Worm (Caenorhabditis elegans): ENCODE data around the gene idpc-7.

idpc-7 gene

ce11 chrV:9576991-9577390 is 41.8 kb downstream of the idpc-7 start, which contains the start of gene F25B3.2:
Gene F25B3.2, plus strand, starts transcription at chrV:9577291.
- no peak for TF ChIP-seq ZK337.2 (GFP tag; IDR thresholded peaks at IDR 0.05)
- TF ChIP-seq ztf-11 (tag; optimal IDR thresholded peaks at IDR 0.05), result no peak
- TF ChIP-seq mes-2 (tag; optimal IDR thresholded peaks at IDR 0.05; ENCODE audit: poor library complexity, severe bottlenecking), result no peak
- TF ChIP-seq unc-62 (GFP tag; optimal IDR thresholded peaks at IDR 0.05 in 1 of 2), result no peak
- TF ChIP-seq unc-62 (tag; optimal IDR thresholded peaks at IDR 0.05), result no peak
- no peak for TF ChIP-seq dmd-6 (GFP tag; IDR thresholded peaks at IDR 0.05)
- no peak for TF ChIP-seq hlh-30 (tag; optimal IDR thresholded peaks at IDR 0.05; ENCODE audit: insufficient read depth)
- TF ChIP-seq F10B5.3 (tag; optimal IDR thresholded peaks at IDR 0.05), result no peak
- no peak for TF ChIP-seq lin-29 (GFP tag; IDR thresholded peaks at IDR 0.05)
- TF ChIP-seq lim-7 (GFP tag; IDR thresholded peaks at IDR 0.05), result no peak
- TF ChIP-seq lsy-2 (tag; optimal IDR thresholded peaks at IDR 0.05), result no peak
- TF ChIP-seq zip-2 (tag; optimal IDR thresholded peaks at IDR 0.05), result no peak
- TF ChIP-seq mxl-2 (GFP tag; conservative IDR thresholded peaks at IDR 0.05), result no peak
- no peak for TF ChIP-seq tra-1 (GFP tag; IDR thresholded peaks at IDR 0.05)

DNA sequence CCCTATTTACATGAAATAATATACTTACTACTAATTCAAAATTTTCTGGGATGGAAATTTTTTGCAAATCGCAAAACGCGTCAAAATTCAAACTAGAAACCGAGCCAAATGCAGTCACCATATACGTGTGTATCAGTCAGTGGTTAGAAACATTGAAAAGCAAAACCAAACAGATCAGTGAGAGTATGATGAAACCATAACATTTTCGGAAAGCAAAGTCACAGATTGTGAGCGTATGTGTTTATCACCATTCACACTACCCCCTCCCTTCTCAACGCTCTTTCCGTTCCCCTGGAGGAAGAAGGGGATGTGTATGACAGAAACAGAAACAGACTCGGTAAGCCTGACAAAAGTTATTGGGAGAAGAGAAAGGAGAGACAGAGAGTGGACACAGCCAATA is 47.1 kb downstream of the idpc-7 start:
- TF ChIP-seq tra-1 (GFP tag; IDR thresholded peaks at IDR 0.05) (no peak), lim-7 (GFP tag; IDR thresholded peaks at IDR 0.05) (no peak), lin-1 (GFP tag; IDR thresholded peaks at IDR 0.05) (no peak), pha-4 (GFP tag; IDR thresholded peaks at IDR 0.05) (no peak), pha-4 (tag; optimal IDR thresholded peaks at IDR 0.05) (no peak), egl-27 (tag; optimal IDR thresholded peaks at IDR 0.05) (no peak), unc-62 (GFP tag; optimal IDR thresholded peaks at IDR 0.05 in 1 of 2) (peak in 1 of 2 experiments; percentile 92), unc-62 (tag; optimal IDR thresholded peaks at IDR 0.05) (no peak), dve-1 (tag; optimal IDR thresholded peaks at IDR 0.05; ENCODE audit: insufficient read depth) (peak; percentile 50), rbr-2 (tag; optimal IDR thresholded peaks at IDR 0.05) (no peak), fos-1 (tag; optimal IDR thresholded peaks at IDR 0.05) (no peak)

ce11 chrV:9571056-9571455 is 47.8 kb downstream of the idpc-7 start:
- no peak for TF ChIP-seq daf-19 (GFP tag; conservative IDR thresholded peaks at IDR 0.05)
- TF ChIP-seq dmd-6 (GFP tag; IDR thresholded peaks at IDR 0.05), result no peak
- TF ChIP-seq attf-4 (tag; optimal IDR thresholded peaks at IDR 0.05), result no peak
- TF ChIP-seq F37D6.2 (tag; optimal IDR thresholded peaks at IDR 0.05), result no peak
- peak; percentile 32 for TF ChIP-seq ztf-7 (tag; optimal IDR thresholded peaks at IDR 0.05)
- peak; percentile 63 for TF ChIP-seq dve-1 (tag; optimal IDR thresholded peaks at IDR 0.05; ENCODE audit: insufficient read depth)
- TF ChIP-seq nhr-111 (GFP tag; optimal IDR thresholded peaks at IDR 0.05), result no peak

- TF ChIP-seq ceh-28 (tag; optimal IDR thresholded peaks at IDR 0.05) (no peak), dve-1 (tag; optimal IDR thresholded peaks at IDR 0.05; ENCODE audit: insufficient read depth) (peak; percentile 11), aha-1 (tag) (peak; percentile 86)
These were observed 48.6 kb downstream of the idpc-7 start, which contains the start of gene F25B3.5 for ce11 chrV:9570197-9570596. Gene F25B3.5, minus strand, starts transcription at chrV:9570297.

- TF ChIP-seq R02D3.7 (tag; optimal IDR thresholded peaks at IDR 0.05) (no peak), duxl-1 (tag; optimal IDR thresholded peaks at IDR 0.05; ENCODE audit: poor library complexity) (no peak), mxl-3 (GFP tag; optimal IDR thresholded peaks at IDR 0.05) (no peak), ctbp-1 (GFP tag; IDR thresholded peaks at IDR 0.05) (no peak), ztf-11 (tag; optimal IDR thresholded peaks at IDR 0.05) (no peak)
These were observed 50.1 kb downstream of the idpc-7 start, which contains the start of gene F25B3.4 for ce11 chrV:9568707-9569106. Gene F25B3.4, minus strand, starts transcription at chrV:9568807.

All from whole organism, L4 larva.